Fruit fly (Drosophila melanogaster) whole organism, wandering third instar larva: Measurements from ENCODE around the gene CG33285.
A peak's percentile ranks its signal among the peaks of the same experiment; 100 is the strongest.

Experiments
- Abd-B ChIP-seq: fragments of >200 bp; optimal IDR thresholded peaks from 2 replicates; lab custom pipeline; 2017; ENCODE audit warnings: missing biosample characterization, missing genetic modification characterization
- CrebA ChIP-seq: fragments of 200-800 bp; sonication (Bioruptor generic); optimal IDR thresholded peaks from 2 replicates; lab custom pipeline; 2016; ENCODE audit warnings: missing biosample characterization, mild to moderate bottlenecking, missing genetic modification characterization, borderline replicate concordance
- Dif ChIP-seq: fragments of 200-275, 200-300 bp; sonication (Bioruptor generic); optimal IDR thresholded peaks from 2 replicates; lab custom pipeline; 2018; ENCODE audit warnings: missing biosample characterization, missing genetic modification characterization; ENCODE audit not compliant: partially characterized antibody
- HLH106 ChIP-seq: fragments of 200-800 bp; optimal IDR thresholded peaks from 3 replicates; lab custom pipeline; 2019; ENCODE audit warnings: missing biosample characterization, mild to moderate bottlenecking, missing genetic modification characterization, moderate library complexity
- Hnf4 ChIP-seq: fragments of 200-800 bp; sonication (Bioruptor generic); optimal IDR thresholded peaks from 2 replicates; lab custom pipeline; 2016; ENCODE audit warnings: missing biosample characterization, mild to moderate bottlenecking, missing genetic modification characterization
- Hr78 ChIP-seq: fragments of >200 bp; optimal IDR thresholded peaks from 2 replicates; lab custom pipeline; 2017; ENCODE audit warnings: missing biosample characterization, missing genetic modification characterization
- Hr83 ChIP-seq: fragments of 200-300 bp; sonication (Bioruptor generic); optimal IDR thresholded peaks from 2 replicates; lab custom pipeline; 2016; ENCODE audit warnings: missing biosample characterization, mild to moderate bottlenecking, missing genetic modification characterization, moderate library complexity; ENCODE audit not compliant: poor library complexity, severe bottlenecking
- Jra ChIP-seq: sonication (Bioruptor generic); optimal IDR thresholded peaks from 2 replicates; lab custom pipeline; 2016; ENCODE audit warnings: missing biosample characterization, missing genetic modification characterization
- Mio ChIP-seq: sonication (Bioruptor generic); optimal IDR thresholded peaks from 2 replicates; lab custom pipeline; 2016; ENCODE audit warnings: missing biosample characterization, missing genetic modification characterization
- Myc ChIP-seq: fragments of >200 bp; optimal IDR thresholded peaks from 2 replicates; lab custom pipeline; 2017
- N ChIP-seq: fragments of >200 bp; optimal IDR thresholded peaks from 2 replicates; lab custom pipeline; 2018; ENCODE audit warnings: missing biosample characterization, missing external identifiers, missing genetic modification characterization
- OdsH ChIP-seq: fragments of 200-800 bp; sonication (Bioruptor generic); optimal IDR thresholded peaks from 2 replicates; lab custom pipeline; 2016; ENCODE audit warnings: missing biosample characterization, mild to moderate bottlenecking, missing genetic modification characterization
- Rel ChIP-seq, 2 experiments: fragments of 200-800 bp; sonication (Bioruptor generic) in 1 of 2; optimal IDR thresholded peaks; 2 replicates in 1 of 2; 3 replicates in 1 of 2; lab custom pipeline; 2016 to 2019; ENCODE audit warnings: mild to moderate bottlenecking in 2 of 2, missing biosample characterization in 2 of 2, missing genetic modification characterization in 2 of 2, moderate library complexity in 1 of 2
- Sp1 ChIP-seq: fragments of 200-800 bp; sonication (Bioruptor generic); optimal IDR thresholded peaks from 3 replicates; lab custom pipeline; 2019; ENCODE audit warnings: missing biosample characterization, mild to moderate bottlenecking, missing genetic modification characterization, moderate library complexity
- Vsx2 ChIP-seq: fragments of 200-300, 225-300 bp; sonication (Bioruptor generic); optimal IDR thresholded peaks from 2 replicates; lab custom pipeline; 2018; ENCODE audit warnings: missing biosample characterization, missing genetic modification characterization; ENCODE audit not compliant: partially characterized antibody
- br ChIP-seq: fragments of 200-800 bp; sonication (Bioruptor generic); optimal IDR thresholded peaks from 2 replicates; lab custom pipeline; 2016; ENCODE audit warnings: missing biosample characterization, missing genetic modification characterization
- brk ChIP-seq: fragments of 200-800 bp; sonication (Bioruptor generic); optimal IDR thresholded peaks from 2 replicates; lab custom pipeline; 2016; ENCODE audit warnings: missing biosample characterization, mild to moderate bottlenecking, missing genetic modification characterization
- dl ChIP-seq, 2 experiments: fragments of 175-275, 200-275 bp in 1 of 2; fragments of 200-275 bp in 1 of 2; sonication (Bioruptor generic); optimal IDR thresholded peaks; lab custom pipeline; 2018; ENCODE audit warnings: mild to moderate bottlenecking in 2 of 2, missing biosample characterization in 2 of 2, missing genetic modification characterization in 2 of 2, moderate library complexity in 2 of 2; ENCODE audit not compliant: partially characterized antibody in 2 of 2, insufficient read depth in 1 of 2
- dmrt93B ChIP-seq: fragments of 200-800 bp; sonication (Bioruptor generic); optimal IDR thresholded peaks from 2 replicates; lab custom pipeline; 2018; ENCODE audit warnings: missing biosample characterization, mild to moderate bottlenecking, missing genetic modification characterization
- dsf ChIP-seq: sonication (Bioruptor generic); optimal IDR thresholded peaks from 2 replicates; lab custom pipeline; 2016; ENCODE audit warnings: missing biosample characterization, missing genetic modification characterization, borderline replicate concordance
- ey ChIP-seq: fragments of 200-800 bp; sonication (Bioruptor generic); optimal IDR thresholded peaks from 2 replicates; lab custom pipeline; 2016; ENCODE audit warnings: missing biosample characterization, missing genetic modification characterization
- foxo ChIP-seq, 2 experiments: fragments of 200-800 bp; sonication (Bioruptor generic); optimal IDR thresholded peaks; 2 replicates in 1 of 2; 3 replicates in 1 of 2; lab custom pipeline; 2016 to 2017; ENCODE audit warnings: missing biosample characterization in 2 of 2, missing genetic modification characterization in 2 of 2
- fru ChIP-seq: fragments of 200-800 bp; sonication (Bioruptor generic); optimal IDR thresholded peaks from 3 replicates; lab custom pipeline; 2016; ENCODE audit warnings: missing biosample characterization, mild to moderate bottlenecking, missing genetic modification characterization
- h ChIP-seq: fragments of 200-800 bp; sonication (Bioruptor generic); optimal IDR thresholded peaks from 3 replicates; lab custom pipeline; 2016; ENCODE audit warnings: missing biosample characterization, mild to moderate bottlenecking, missing genetic modification characterization
- jim ChIP-seq: fragments of 175-275, 200-325 bp; sonication (Bioruptor generic); optimal IDR thresholded peaks from 2 replicates; lab custom pipeline; 2016; ENCODE audit warnings: missing biosample characterization, mild to moderate bottlenecking, missing genetic modification characterization
- lola ChIP-seq: fragments of >200 bp; optimal IDR thresholded peaks from 2 replicates; lab custom pipeline; 2017; ENCODE audit warnings: missing biosample characterization, missing genetic modification characterization
- psq ChIP-seq: fragments of 200-800 bp; sonication (Bioruptor generic); optimal IDR thresholded peaks from 3 replicates; lab custom pipeline; 2017; ENCODE audit warnings: missing biosample characterization, mild to moderate bottlenecking, missing genetic modification characterization, moderate library complexity
- rgr ChIP-seq: fragments of 200-800 bp; sonication (Bioruptor generic); optimal IDR thresholded peaks from 3 replicates; lab custom pipeline; 2016; ENCODE audit warnings: missing biosample characterization, mild to moderate bottlenecking, missing genetic modification characterization
- sage ChIP-seq: fragments of 200-800 bp; sonication (Bioruptor generic); optimal IDR thresholded peaks from 2 replicates; lab custom pipeline; 2016; ENCODE audit warnings: missing biosample characterization, mild to moderate bottlenecking, missing genetic modification characterization
- sv ChIP-seq: fragments of 200-800 bp; sonication (Bioruptor generic); optimal IDR thresholded peaks from 3 replicates; lab custom pipeline; 2016; ENCODE audit warnings: missing biosample characterization, missing genetic modification characterization
- tai ChIP-seq: sonication (Bioruptor generic); optimal IDR thresholded peaks from 2 replicates; lab custom pipeline; 2016; ENCODE audit warnings: missing biosample characterization, missing genetic modification characterization
- usp ChIP-seq: fragments of >200 bp; optimal IDR thresholded peaks from 2 replicates; lab custom pipeline; 2017; ENCODE audit warnings: missing biosample characterization, missing genetic modification characterization
- woc ChIP-seq: sonication (Bioruptor generic); optimal IDR thresholded peaks from 2 replicates; lab custom pipeline; 2016; ENCODE audit warnings: missing biosample characterization, mild to moderate bottlenecking, missing genetic modification characterization

CG33285 gene

dm6 chr3L:21069453-21069852 is 19.3 kb downstream of the CG33285 start:
- TF ChIP-seq N (GFP tag; lab: Kevin White, UChicago) = no peak
- TF ChIP-seq, all 38 proteins: peak for 0

- no peak for TF ChIP-seq sv
- peak; percentile 2 for TF ChIP-seq h (GFP tag; lab: Kevin White, UChicago)
- peak; percentile 16 for TF ChIP-seq Hr83 (GFP tag; lab: Kevin White, UChicago)
- peak; percentile 37 for TF ChIP-seq br (GFP tag; lab: Kevin White, UChicago)
- no peak for TF ChIP-seq sage (GFP tag; lab: Kevin White, UChicago)
- peak; percentile 92 for TF ChIP-seq fru (GFP tag; lab: Kevin White, UChicago)
- TF ChIP-seq usp (GFP tag; lab: Kevin White, UChicago) = no peak
- no peak for TF ChIP-seq CrebA (GFP tag; lab: Kevin White, UChicago)
- no peak for TF ChIP-seq woc (GFP tag; lab: Kevin White, UChicago)
- TF ChIP-seq Hnf4 (GFP tag; lab: Kevin White, UChicago) = no peak
- no peak for TF ChIP-seq N (GFP tag; lab: Kevin White, UChicago)
- TF ChIP-seq Jra = no peak
- no peak for TF ChIP-seq HLH106 (tag; lab: Kevin White, UChicago)
- TF ChIP-seq Mio (GFP tag; lab: Kevin White, UChicago) = no peak
- no peak for TF ChIP-seq brk (GFP tag; lab: Kevin White, UChicago)
- peak; percentile 82 for TF ChIP-seq Vsx2 (GFP tag; lab: Kevin White, UChicago)
- no peak for TF ChIP-seq ey (GFP tag; lab: Kevin White, UChicago)
- no peak for TF ChIP-seq Hr78 (GFP tag; lab: Kevin White, UChicago)
- peak; percentile 28 to 33 for TF ChIP-seq dl (GFP tag; optimal IDR thresholded peaks at IDR 0.05; lab: Kevin White, UChicago; ENCODE audit: insufficient read depth in 1 of 2, partially characterized antibody in 2 of 2)
- peak; percentile 5 for TF ChIP-seq Rel (GFP tag; optimal IDR thresholded peaks at IDR 0.05; lab: Kevin White, UChicago)
- TF ChIP-seq Rel (tag; optimal IDR thresholded peaks at IDR 0.05; lab: Kevin White, UChicago) = peak; percentile 12
- peak; percentile 70 for TF ChIP-seq Dif
- TF ChIP-seq Abd-B (GFP tag; lab: Kevin White, UChicago) = no peak
- TF ChIP-seq Myc (lab: Kevin White, UChicago) = no peak
- peak; percentile 4 for TF ChIP-seq psq (GFP tag; lab: Kevin White, UChicago)
- no peak for TF ChIP-seq dmrt93B (GFP tag; lab: Kevin White, UChicago)
- TF ChIP-seq Sp1 = peak; percentile 9
- no peak for TF ChIP-seq tai
- no peak for TF ChIP-seq dsf (GFP tag; lab: Kevin White, UChicago)
- peak in 1 of 2 experiments; percentile 9 for TF ChIP-seq foxo (GFP tag; optimal IDR thresholded peaks at IDR 0.05; lab: Kevin White, UChicago)
- TF ChIP-seq, all 38 proteins: peak for 11
Measured at dm6 chr3L:21067553-21068157, 21.1 kb downstream of the CG33285 start.

- TF ChIP-seq N (GFP tag; lab: Kevin White, UChicago) = no peak
- no peak for TF ChIP-seq dl (GFP tag; optimal IDR thresholded peaks at IDR 0.05; lab: Kevin White, UChicago; ENCODE audit: insufficient read depth in 1 of 2, partially characterized antibody in 2 of 2)
- no peak for TF ChIP-seq Jra
- no peak for TF ChIP-seq OdsH (GFP tag; lab: Kevin White, UChicago)
- TF ChIP-seq Abd-B (GFP tag; lab: Kevin White, UChicago) = no peak
- TF ChIP-seq jim = no peak
- no peak for TF ChIP-seq dmrt93B (GFP tag; lab: Kevin White, UChicago)
- TF ChIP-seq sv = no peak
- no peak for TF ChIP-seq br (GFP tag; lab: Kevin White, UChicago)
- no peak for TF ChIP-seq Dif
- TF ChIP-seq lola (GFP tag; lab: Kevin White, UChicago) = no peak
- TF ChIP-seq dsf (GFP tag; lab: Kevin White, UChicago) = no peak
- no peak for TF ChIP-seq rgr (GFP tag; lab: Kevin White, UChicago)
- no peak for TF ChIP-seq HLH106 (tag; lab: Kevin White, UChicago)
- TF ChIP-seq h (GFP tag; lab: Kevin White, UChicago) = no peak
- no peak for TF ChIP-seq Vsx2 (GFP tag; lab: Kevin White, UChicago)
- no peak for TF ChIP-seq brk (GFP tag; lab: Kevin White, UChicago)
Measured at dm6 chr3L:21066210-21066912, 22.4 kb downstream of the CG33285 start.
